Worm (Caenorhabditis elegans): ENCODE results near the gene W10G11.2.
A peak's percentile ranks its signal among the peaks of the same experiment; 100 is the strongest.

- TF ChIP-seq sea-2 (GFP tag; IDR thresholded peaks at IDR 0.05) = no peak
- no peak for TF ChIP-seq attf-6 (GFP tag; IDR thresholded peaks at IDR 0.05)
- 0 out of 2 replicates have a peak, but pooled peaks have one; percentile 14 for TF ChIP-seq F33H1.4 (GFP tag; IDR thresholded peaks at IDR 0.05)
- TF ChIP-seq repo-1 (tag; optimal IDR thresholded peaks at IDR 0.05) = no peak
- TF ChIP-seq xnd-1 (tag; optimal IDR thresholded peaks at IDR 0.05) = peak; percentile 55
- TF ChIP-seq ets-4 (GFP tag; optimal IDR thresholded peaks at IDR 0.05) = no peak
- TF ChIP-seq aptf-2 (GFP tag; conservative IDR thresholded peaks at IDR 0.05) = no peak
Measured at ce11 chrII:3554673-3555072, 6.8 kb downstream of the W10G11.2 start.

Data from whole organism, young adult.